Worm (Caenorhabditis elegans) whole organism, L1 larva: Measurements from ENCODE around the gene srx-133.
A peak's percentile ranks its signal among the peaks of the same experiment; 100 is the strongest.

ENCODE experiments used
- dsc-1 ChIP-seq: sonication (generic microtip); optimal IDR thresholded peaks from 2 replicates; lab custom pipeline; 2016; ENCODE audit warnings: mild to moderate bottlenecking, missing genetic modification characterization, missing compliant biosample characterization
- efl-1 ChIP-seq, 4 experiments: fragments of 150-350 bp; optimal IDR thresholded peaks in 3 of 4; peaks in 1 of 4; 1 replicate in 1 of 4; 2 replicates in 3 of 4; lab custom pipeline; 2014; ENCODE audit warnings: missing biosample characterization in 2 of 4, missing genetic modification characterization in 2 of 4, missing genetic modification reagents in 2 of 4
- fkh-8 ChIP-seq: sonication (generic microtip); optimal IDR thresholded peaks from 2 replicates; lab custom pipeline; 2016; ENCODE audit warnings: mild to moderate bottlenecking, missing genetic modification characterization, missing compliant biosample characterization
- nhr-237 ChIP-seq: fragments of 150-350 bp; optimal IDR thresholded peaks from 2 replicates; lab custom pipeline; 2014; ENCODE audit warnings: missing biosample characterization, missing genetic modification characterization
- sptf-1 ChIP-seq: fragments of 150-350 bp; optimal IDR thresholded peaks from 2 replicates; lab custom pipeline; 2014; ENCODE audit warnings: missing biosample characterization, missing genetic modification characterization
- tlp-1 ChIP-seq: fragments of 150-350 bp; optimal IDR thresholded peaks from 2 replicates; lab custom pipeline; 2014; ENCODE audit warnings: missing biosample characterization, missing genetic modification characterization
- unc-98 ChIP-seq: fragments of 200-800 bp; sonication (Bioruptor generic); IDR thresholded peaks from 2 replicates; pipeline ENCODE4 v1.3.6; 2022; ENCODE audit warnings: missing genetic modification characterization, missing compliant biosample characterization
- zag-1 ChIP-seq: fragments of 150-350 bp; optimal IDR thresholded peaks from 2 replicates; lab custom pipeline; 2014; ENCODE audit warnings: missing biosample characterization, missing genetic modification characterization
- ztf-11 ChIP-seq, 2 experiments: sonication (generic microtip); optimal IDR thresholded peaks; 2 replicates each; lab custom pipeline; 2016 to 2017; ENCODE audit warnings: missing genetic modification characterization in 2 of 2, missing biosample characterization in 1 of 2, missing compliant biosample characterization in 1 of 2

DNA sequence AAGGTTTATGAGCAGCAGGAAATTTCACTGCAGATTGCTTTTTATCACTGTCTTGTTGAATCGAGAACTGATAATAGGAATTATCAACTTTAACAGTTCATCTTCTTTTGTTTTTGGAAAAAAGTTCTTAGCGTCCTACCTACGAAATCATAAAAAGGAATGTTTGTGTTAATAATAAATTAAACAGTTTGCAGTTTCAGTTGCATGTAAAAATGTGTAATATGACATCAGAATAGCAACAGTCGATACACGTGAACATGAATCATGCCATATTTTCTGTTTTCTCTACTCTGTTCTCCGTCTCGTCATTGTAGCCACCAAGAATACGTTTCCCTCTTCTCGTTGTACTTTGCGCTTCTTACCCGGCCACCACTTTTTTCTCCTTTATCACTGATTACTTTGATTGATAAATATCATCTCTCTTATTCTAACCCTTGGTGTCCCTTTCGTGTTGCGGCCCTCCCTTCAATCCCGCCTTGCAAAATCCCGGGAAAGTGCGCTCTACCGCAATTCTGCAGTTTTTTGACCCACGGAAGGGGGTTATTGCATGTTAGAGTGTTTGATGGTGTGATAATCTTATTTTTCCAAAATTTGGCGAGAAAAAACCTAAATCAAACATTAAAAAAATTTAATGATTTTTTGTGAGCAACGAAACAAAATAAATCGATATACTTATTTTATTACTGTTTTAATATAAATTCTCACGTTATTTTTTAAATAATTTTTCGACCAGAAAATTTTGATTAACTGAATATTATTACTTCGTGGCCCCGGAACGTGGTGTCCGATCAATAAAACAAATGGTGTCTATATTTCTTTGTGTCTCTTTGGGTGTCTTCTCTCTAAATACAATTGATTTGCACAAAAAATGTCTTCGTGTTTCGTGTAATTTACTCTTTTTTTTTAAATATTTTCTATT, 44.2 kb downstream of the srx-133 start, which contains the start of gene sptl-3:
- no peak for TF ChIP-seq nhr-237 (tag; lab: Kevin White, UChicago)
- no peak for TF ChIP-seq dsc-1 (tag; lab: Kevin White, UChicago)
- TF ChIP-seq sptf-1 (tag; lab: Kevin White, UChicago) = no peak
- no peak for TF ChIP-seq zag-1 (tag; lab: Kevin White, UChicago)
- no peak for TF ChIP-seq ztf-11 (tag; optimal IDR thresholded peaks at IDR 0.05; lab: Kevin White, UChicago)
- no peak for TF ChIP-seq unc-98
- no peak for TF ChIP-seq fkh-8 (tag; lab: Kevin White, UChicago)
- TF ChIP-seq efl-1 (optimal IDR thresholded peaks at IDR 0.05; lab: Kevin White, UChicago) = peak; percentile 4 to 22
- TF ChIP-seq efl-1 (GFP tag; optimal IDR thresholded peaks at IDR 0.05 in 1 of 2; lab: Kevin White, UChicago) = peak; percentile 10 to 88
- TF ChIP-seq tlp-1 (tag; lab: Kevin White, UChicago) = no peak
